Worm (Caenorhabditis elegans) whole organism, early embryonic: ENCODE data around the gene F54E4.4.

Experiments used
- B0310.2 ChIP-seq: sonication (generic microtip); optimal IDR thresholded peaks from 2 replicates; lab custom pipeline; 2016; ENCODE audit warnings: mild to moderate bottlenecking, missing genetic modification characterization, missing compliant biosample characterization
- F13C5.2 ChIP-seq: sonication (generic microtip); optimal IDR thresholded peaks from 2 replicates; lab custom pipeline; 2017; ENCODE audit warnings: mild to moderate bottlenecking, missing genetic modification characterization, inconsistent platforms, missing compliant biosample characterization
- aly-1 ChIP-seq: sonication (generic microtip); optimal IDR thresholded peaks from 2 replicates; lab custom pipeline; 2016; ENCODE audit warnings: missing genetic modification characterization, missing compliant biosample characterization
- ama-1 ChIP-seq: fragments of 150-350 bp; optimal IDR thresholded peaks from 2 replicates; lab custom pipeline; 2014
- ceh-13 ChIP-seq: fragments of 200-800 bp; sonication (Bioruptor generic); optimal IDR thresholded peaks from 2 replicates; lab custom pipeline; 2018; ENCODE audit warnings: mild to moderate bottlenecking, missing genetic modification characterization, missing compliant biosample characterization
- ceh-36 ChIP-seq: sonication (generic microtip); optimal IDR thresholded peaks from 2 replicates; lab custom pipeline; 2016; ENCODE audit warnings: missing genetic modification characterization, inconsistent platforms, missing compliant biosample characterization
- ets-7 ChIP-seq: sonication (generic microtip); optimal IDR thresholded peaks from 2 replicates; lab custom pipeline; 2016; ENCODE audit warnings: missing genotype, missing genetic modification characterization, missing compliant biosample characterization
- flt-1 ChIP-seq: fragments of 200-800 bp; sonication (Bioruptor generic); IDR thresholded peaks from 2 replicates; pipeline ENCODE4 v1.3.6; 2022; ENCODE audit warnings: missing genetic modification characterization, missing compliant biosample characterization
- hmbx-1 ChIP-seq: sonication (generic microtip); optimal IDR thresholded peaks from 2 replicates; lab custom pipeline; 2016; ENCODE audit warnings: mild to moderate bottlenecking, missing genetic modification characterization, missing compliant biosample characterization
- hmg-4 ChIP-seq: fragments of 200-800 bp; sonication (Bioruptor generic); optimal IDR thresholded peaks from 2 replicates; lab custom pipeline; 2018; ENCODE audit warnings: mild to moderate bottlenecking, missing genetic modification characterization, missing compliant biosample characterization
- hnd-1 ChIP-seq: sonication (generic microtip); optimal IDR thresholded peaks from 2 replicates; lab custom pipeline; 2016; ENCODE audit warnings: missing genetic modification characterization, missing compliant biosample characterization
- pes-1 ChIP-seq: fragments of 200-800 bp; sonication (Bioruptor generic); IDR thresholded peaks from 2 replicates; pipeline ENCODE4 v1.3.6; 2022; ENCODE audit warnings: missing genetic modification reagents, missing genetic modification characterization, missing compliant biosample characterization
- scrt-1 ChIP-seq: fragments of 200-800 bp; sonication (Bioruptor generic); IDR thresholded peaks from 2 replicates; pipeline ENCODE4 v1.3.6; 2022; ENCODE audit warnings: missing genetic modification characterization, missing compliant biosample characterization
- sea-1 ChIP-seq: fragments of 200-800 bp; sonication (Bioruptor generic); conservative IDR thresholded peaks from 2 replicates; pipeline ENCODE4 v1.3.6; 2022; ENCODE audit warnings: missing genetic modification characterization, missing compliant biosample characterization
- tbx-11 ChIP-seq: fragments of 200-800 bp; sonication (Bioruptor generic); IDR thresholded peaks from 2 replicates; pipeline ENCODE4 v1.3.6; 2022; ENCODE audit warnings: missing genetic modification characterization, missing compliant biosample characterization
- tbx-37 ChIP-seq: fragments of 200-800 bp; sonication (Bioruptor generic); conservative IDR thresholded peaks from 2 replicates; pipeline ENCODE4 v1.3.6; 2022; ENCODE audit warnings: missing genetic modification reagents, missing genetic modification characterization, missing compliant biosample characterization
- tra-4 ChIP-seq: sonication (generic microtip); optimal IDR thresholded peaks from 2 replicates; lab custom pipeline; 2017; ENCODE audit warnings: missing genetic modification characterization, missing compliant biosample characterization

F54E4.4 gene

DNA sequence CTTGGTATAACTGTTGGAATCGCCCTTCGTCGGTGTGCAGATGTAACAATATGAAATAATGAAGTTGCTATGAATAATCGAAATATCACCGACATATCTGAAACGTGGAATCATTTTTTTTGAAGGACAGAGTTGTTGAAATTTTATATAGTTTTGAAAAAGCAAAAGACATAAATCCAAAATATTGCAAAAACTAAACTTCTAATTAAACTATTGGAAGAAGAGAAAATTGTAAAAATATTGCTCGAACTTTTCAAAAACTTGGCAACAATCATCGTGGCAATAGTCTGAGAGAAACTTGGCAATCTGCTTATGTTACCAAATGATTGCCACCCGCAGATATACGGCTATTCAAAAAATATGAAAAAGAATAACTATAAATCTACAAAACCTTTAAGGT is at the start of gene F54E4.4:
TSS of gene F54E4.4 (minus strand) at position 101 of the 400 bp plus-strand sequence.
- no peak for TF ChIP-seq ceh-36
- TF ChIP-seq hnd-1: no peak
- no peak for TF ChIP-seq sea-1 (GFP tag; lab: Robert Waterston, UW)
- TF ChIP-seq hmbx-1 (tag; lab: Kevin White, UChicago): no peak
- TF ChIP-seq scrt-1 (GFP tag; lab: Robert Waterston, UW): no peak
- no peak for TF ChIP-seq ceh-13 (GFP tag; lab: Kevin White, UChicago)
- no peak for TF ChIP-seq ets-7 (tag; lab: Kevin White, UChicago)
- no peak for TF ChIP-seq tbx-37
- TF ChIP-seq B0310.2 (tag; lab: Kevin White, UChicago): no peak
- no peak for TF ChIP-seq pes-1
- no peak for TF ChIP-seq hmg-4 (GFP tag; lab: Kevin White, UChicago)
- no peak for TF ChIP-seq F13C5.2 (tag; lab: Kevin White, UChicago)
- no peak for TF ChIP-seq tbx-11 (GFP tag; lab: Robert Waterston, UW)
- TF ChIP-seq tra-4 (tag; lab: Kevin White, UChicago): no peak
- TF ChIP-seq flt-1 (GFP tag; lab: Robert Waterston, UW): no peak
- TF ChIP-seq aly-1 (tag; lab: Kevin White, UChicago): no peak
- TF ChIP-seq ama-1 (lab: Kevin White, UChicago): no peak

- no peak for TF ChIP-seq ama-1 (lab: Kevin White, UChicago)
Measured at ce11 chrX:14694633-14695177, 49.4 kb upstream of the F54E4.4 start.

- TF ChIP-seq ceh-36 (no peak), tra-4 (tag; lab: Kevin White, UChicago) (no peak)
Measured at ce11 chrX:14692905-14693304, 47.6 kb upstream of the F54E4.4 start, which contains the start of gene sox-3. Gene sox-3, minus strand, starts transcription at chrX:14693005.

DNA sequence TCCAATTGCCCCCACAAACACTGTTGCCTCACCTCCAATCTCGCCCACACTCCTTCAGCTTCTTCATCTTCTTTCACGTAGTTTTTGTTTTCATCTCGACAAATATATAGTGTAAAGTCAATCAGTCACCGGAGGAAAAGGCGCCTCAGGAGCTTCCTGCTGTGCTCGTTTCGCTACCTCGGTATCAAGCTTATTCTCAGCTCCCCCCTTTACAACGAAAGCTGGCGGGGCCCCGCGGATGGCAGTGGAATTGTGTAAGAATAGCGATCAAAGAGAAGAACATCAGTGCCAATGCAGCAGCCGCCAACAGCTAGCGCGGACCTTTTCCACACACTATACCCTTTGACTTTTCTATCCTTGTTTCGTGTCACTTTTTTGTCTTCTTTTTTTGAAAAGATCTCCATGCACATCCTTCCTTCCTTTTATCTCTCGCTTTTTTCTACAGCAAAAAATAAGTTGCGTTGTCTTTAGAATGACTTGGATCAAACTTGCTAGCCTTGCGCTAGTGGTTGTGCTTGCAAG is 39.2 kb upstream of the F54E4.4 start, which contains the start of gene csq-1:
TSS of gene csq-1 (plus strand) at position 472 of the 522 bp plus-strand sequence.
- TF ChIP-seq sea-1 (GFP tag; lab: Robert Waterston, UW) (no peak), hmbx-1 (tag; lab: Kevin White, UChicago) (no peak), scrt-1 (GFP tag; lab: Robert Waterston, UW) (no peak)

- TF ChIP-seq hmbx-1 (tag; lab: Kevin White, UChicago) (no peak), F13C5.2 (tag; lab: Kevin White, UChicago) (no peak), tra-4 (tag; lab: Kevin White, UChicago) (no peak), tbx-37 (no peak), pes-1 (no peak), ets-7 (tag; lab: Kevin White, UChicago) (no peak), ceh-13 (GFP tag; lab: Kevin White, UChicago) (no peak), scrt-1 (GFP tag; lab: Robert Waterston, UW) (no peak), ama-1 (lab: Kevin White, UChicago) (no peak), B0310.2 (tag; lab: Kevin White, UChicago) (no peak), ceh-36 (no peak), sea-1 (GFP tag; lab: Robert Waterston, UW) (no peak), aly-1 (tag; lab: Kevin White, UChicago) (no peak), tbx-11 (GFP tag; lab: Robert Waterston, UW) (no peak), flt-1 (GFP tag; lab: Robert Waterston, UW) (no peak)
Measured at ce11 chrX:14680474-14680873, 35.2 kb upstream of the F54E4.4 start.

ce11 chrX:14678983-14679382 is 33.7 kb upstream of the F54E4.4 start:
- TF ChIP-seq aly-1 (tag; lab: Kevin White, UChicago) (no peak), tbx-37 (no peak), hmg-4 (GFP tag; lab: Kevin White, UChicago) (no peak), ama-1 (lab: Kevin White, UChicago) (no peak), flt-1 (GFP tag; lab: Robert Waterston, UW) (no peak), F13C5.2 (tag; lab: Kevin White, UChicago) (no peak), ets-7 (tag; lab: Kevin White, UChicago) (no peak), sea-1 (GFP tag; lab: Robert Waterston, UW) (no peak), tra-4 (tag; lab: Kevin White, UChicago) (no peak), hmbx-1 (tag; lab: Kevin White, UChicago) (no peak), tbx-11 (GFP tag; lab: Robert Waterston, UW) (no peak), ceh-13 (GFP tag; lab: Kevin White, UChicago) (no peak), pes-1 (no peak), B0310.2 (tag; lab: Kevin White, UChicago) (no peak)

ce11 chrX:14674028-14674427 is 28.7 kb upstream of the F54E4.4 start, which contains the start of gene slt-1:
Gene slt-1, plus strand, starts transcription at chrX:14674328.
- TF ChIP-seq ama-1 (lab: Kevin White, UChicago): no peak
- TF ChIP-seq aly-1 (tag; lab: Kevin White, UChicago): no peak
- no peak for TF ChIP-seq tra-4 (tag; lab: Kevin White, UChicago)
- no peak for TF ChIP-seq ceh-13 (GFP tag; lab: Kevin White, UChicago)
- no peak for TF ChIP-seq pes-1
- no peak for TF ChIP-seq sea-1 (GFP tag; lab: Robert Waterston, UW)
- TF ChIP-seq scrt-1 (GFP tag; lab: Robert Waterston, UW): no peak
- TF ChIP-seq ceh-36: no peak
- TF ChIP-seq flt-1 (GFP tag; lab: Robert Waterston, UW): no peak
- no peak for TF ChIP-seq tbx-37
- no peak for TF ChIP-seq hmbx-1 (tag; lab: Kevin White, UChicago)
- TF ChIP-seq F13C5.2 (tag; lab: Kevin White, UChicago): no peak
- no peak for TF ChIP-seq hmg-4 (GFP tag; lab: Kevin White, UChicago)
- no peak for TF ChIP-seq tbx-11 (GFP tag; lab: Robert Waterston, UW)
